Fruit fly (Drosophila melanogaster) Kc167 (cell line): Measurements from ENCODE around the gene mex1.

Experiments
- Myc ChIP-seq: fragments of >200 bp; optimal IDR thresholded peaks from 2 replicates; lab custom pipeline; 2017; ENCODE audit warnings: missing external identifiers
- h ChIP-seq: fragments of >200 bp; optimal IDR thresholded peaks from 3 replicates; lab custom pipeline; 2018; ENCODE audit warnings: missing external identifiers
- insv ChIP-seq: fragments of >200 bp; optimal IDR thresholded peaks from 3 replicates; lab custom pipeline; 2018; ENCODE audit warnings: missing external identifiers
- psq ChIP-seq: fragments of >200 bp; optimal IDR thresholded peaks from 2 replicates; lab custom pipeline; 2017; ENCODE audit warnings: missing external identifiers

dm6 chr3L:15508233-15508632 is 11.2 kb downstream of the mex1 start, which contains the start of gene CG7841:
- no peak for TF ChIP-seq psq (lab: Kevin White, UChicago)
- no peak for TF ChIP-seq h (lab: Kevin White, UChicago)
- TF ChIP-seq Myc (lab: Kevin White, UChicago) = no peak
- no peak for TF ChIP-seq insv (lab: Kevin White, UChicago)
